Fruit fly (Drosophila melanogaster) whole organism, prepupa: ENCODE results near the gene CG2839.

ENCODE experiments used
- Blimp-1 ChIP-seq: fragments of 200-800 bp; sonication (Bioruptor generic); optimal IDR thresholded peaks from 3 replicates; lab custom pipeline; 2017; ENCODE audit warnings: missing biosample characterization, missing genetic modification characterization, mild to moderate bottlenecking, moderate library complexity, missing genetic modification reagents
- CG10631 ChIP-seq: fragments of 200-800 bp; sonication (Bioruptor generic); optimal IDR thresholded peaks from 2 replicates; lab custom pipeline; 2016; ENCODE audit warnings: missing biosample characterization, missing genetic modification characterization
- CG11762 ChIP-seq: fragments of 200-800 bp; sonication (Bioruptor generic); optimal IDR thresholded peaks from 3 replicates; lab custom pipeline; 2016; ENCODE audit warnings: missing biosample characterization, missing genetic modification characterization; ENCODE audit not compliant: insufficient read depth
- CG11902 ChIP-seq: fragments of 200-800 bp; sonication (Bioruptor generic); optimal IDR thresholded peaks from 3 replicates; lab custom pipeline; 2016; ENCODE audit warnings: missing biosample characterization, missing genetic modification characterization
- CG15336 ChIP-seq: fragments of 200-800 bp; sonication (Bioruptor generic); IDR thresholded peaks from 2 replicates; pipeline ENCODE4 v1.3.6; 2022; ENCODE audit warnings: missing biosample characterization, missing genetic modification characterization
- CG1621 ChIP-seq: fragments of 200-800 bp; sonication (Bioruptor generic); optimal IDR thresholded peaks from 3 replicates; lab custom pipeline; 2018; ENCODE audit warnings: missing biosample characterization, mild to moderate bottlenecking, missing genetic modification characterization
- CG16779 ChIP-seq: fragments of 200-800 bp; sonication (Bioruptor generic); optimal IDR thresholded peaks from 3 replicates; lab custom pipeline; 2017; ENCODE audit warnings: missing biosample characterization, mild to moderate bottlenecking, missing genetic modification characterization
- CG3032 ChIP-seq: fragments of 200-800 bp; optimal IDR thresholded peaks from 2 replicates; lab custom pipeline; 2019; ENCODE audit warnings: missing biosample characterization, mild to moderate bottlenecking, missing genetic modification characterization, moderate library complexity
- CG34406 ChIP-seq: fragments of 200-800 bp; sonication (Bioruptor generic); optimal IDR thresholded peaks from 3 replicates; lab custom pipeline; 2016; ENCODE audit warnings: missing biosample characterization, missing genetic modification characterization
- CG3919 ChIP-seq: fragments of 200-800 bp; sonication (Bioruptor generic); optimal IDR thresholded peaks from 3 replicates; lab custom pipeline; 2016; ENCODE audit warnings: missing biosample characterization, missing genetic modification characterization
- CG4318 ChIP-seq: fragments of 200-800 bp; sonication (Bioruptor generic); optimal IDR thresholded peaks from 3 replicates; lab custom pipeline; 2017; ENCODE audit warnings: missing biosample characterization, mild to moderate bottlenecking, missing genetic modification characterization
- CG6163 ChIP-seq: fragments of 200-800 bp; sonication (Bioruptor generic); IDR thresholded peaks from 3 replicates; pipeline ENCODE4 v1.3.6; 2022; ENCODE audit warnings: missing biosample characterization, missing genetic modification characterization
- CG6792 ChIP-seq: fragments of 200-800 bp; sonication (Bioruptor generic); optimal IDR thresholded peaks from 3 replicates; lab custom pipeline; 2016; ENCODE audit warnings: missing biosample characterization, missing genetic modification characterization
- CG6808 ChIP-seq: fragments of 200-800 bp; sonication (Bioruptor generic); optimal IDR thresholded peaks from 3 replicates; lab custom pipeline; 2017; ENCODE audit warnings: missing biosample characterization, missing genetic modification characterization, mild to moderate bottlenecking, moderate library complexity, missing genetic modification reagents
- CG6854 ChIP-seq: fragments of 200-800 bp; sonication (Bioruptor generic); optimal IDR thresholded peaks from 2 replicates; lab custom pipeline; 2017; ENCODE audit warnings: missing biosample characterization, mild to moderate bottlenecking, missing genetic modification characterization
- CG8119 ChIP-seq: fragments of 200-800 bp; sonication (Bioruptor generic); IDR thresholded peaks from 3 replicates; pipeline ENCODE4 v1.3.6; 2022; ENCODE audit warnings: missing biosample characterization, missing genetic modification characterization
- CG8632 ChIP-seq: fragments of 200-800 bp; sonication (Bioruptor generic); optimal IDR thresholded peaks from 3 replicates; lab custom pipeline; 2016; ENCODE audit warnings: missing biosample characterization, missing genetic modification characterization
- CG9139 ChIP-seq: fragments of 200-800 bp; sonication (Bioruptor generic); optimal IDR thresholded peaks from 3 replicates; lab custom pipeline; 2017; ENCODE audit warnings: missing biosample characterization, mild to moderate bottlenecking, missing genetic modification characterization
- Eip75B ChIP-seq: fragments of 200-800 bp; sonication (Bioruptor generic); optimal IDR thresholded peaks from 3 replicates; lab custom pipeline; 2016; ENCODE audit warnings: missing biosample characterization, missing genetic modification characterization
- Eip78C ChIP-seq: fragments of 200-800 bp; sonication (Bioruptor generic); peaks from one replicate; lab custom pipeline; 2016; ENCODE audit warnings: missing biosample characterization, missing genetic modification characterization
- Eip93F ChIP-seq: fragments of 200-800 bp; sonication (Bioruptor generic); optimal IDR thresholded peaks from 2 replicates; lab custom pipeline; 2016; ENCODE audit warnings: missing biosample characterization, mild to moderate bottlenecking, missing genetic modification characterization
- Ets21C ChIP-seq: fragments of 200-800 bp; sonication (Bioruptor generic); optimal IDR thresholded peaks from 3 replicates; lab custom pipeline; 2016; ENCODE audit warnings: missing biosample characterization, missing genetic modification characterization
- Ets96B ChIP-seq: fragments of 200-800 bp; optimal IDR thresholded peaks from 2 replicates; lab custom pipeline; 2019; ENCODE audit warnings: missing biosample characterization, mild to moderate bottlenecking, missing genetic modification characterization, moderate library complexity
- Gug ChIP-seq: fragments of 200-800 bp; sonication (Bioruptor generic); IDR thresholded peaks from 2 replicates; pipeline ENCODE4 v1.3.6; 2022; ENCODE audit warnings: missing biosample characterization, missing genetic modification characterization
- Hr38 ChIP-seq: sonication (Bioruptor generic); optimal IDR thresholded peaks from 2 replicates; lab custom pipeline; 2016; ENCODE audit warnings: missing biosample characterization, missing genetic modification characterization
- Hr39 ChIP-seq: fragments of 200-800 bp; sonication (Bioruptor generic); optimal IDR thresholded peaks from 2 replicates; lab custom pipeline; 2016; ENCODE audit warnings: missing biosample characterization, missing genetic modification characterization
- Hr4 ChIP-seq: fragments of 200-800 bp; sonication (Bioruptor generic); optimal IDR thresholded peaks from 3 replicates; lab custom pipeline; 2016; ENCODE audit warnings: missing biosample characterization, missing genetic modification characterization
- Lpt ChIP-seq: fragments of 200-800 bp; sonication (Bioruptor generic); optimal IDR thresholded peaks from 3 replicates; lab custom pipeline; 2016; ENCODE audit warnings: missing biosample characterization, missing genetic modification characterization
- Met ChIP-seq: fragments of 200-800 bp; sonication (Bioruptor generic); optimal IDR thresholded peaks from 3 replicates; lab custom pipeline; 2016; ENCODE audit warnings: missing biosample characterization, missing genetic modification characterization
- OdsH ChIP-seq: fragments of 200-800 bp; sonication (Bioruptor generic); optimal IDR thresholded peaks from 3 replicates; lab custom pipeline; 2016; ENCODE audit warnings: missing biosample characterization, missing genetic modification characterization
- Smox ChIP-seq: fragments of 200-800 bp; sonication (Bioruptor generic); optimal IDR thresholded peaks from 3 replicates; lab custom pipeline; 2016; ENCODE audit warnings: missing biosample characterization, missing genetic modification characterization
- Sox102F ChIP-seq: fragments of 200-800 bp; sonication (Bioruptor generic); optimal IDR thresholded peaks from 2 replicates; lab custom pipeline; 2016; ENCODE audit warnings: missing biosample characterization, mild to moderate bottlenecking, missing genetic modification characterization
- Sox15 ChIP-seq: fragments of 200-800 bp; sonication (Bioruptor generic); optimal IDR thresholded peaks from 3 replicates; lab custom pipeline; 2016; ENCODE audit warnings: missing biosample characterization, missing genetic modification characterization
- achi ChIP-seq: fragments of 200-800 bp; sonication (Bioruptor generic); optimal IDR thresholded peaks from 3 replicates; lab custom pipeline; 2016; ENCODE audit warnings: missing biosample characterization, missing genetic modification characterization
- acj6 ChIP-seq: fragments of 200-800 bp; sonication (Bioruptor generic); optimal IDR thresholded peaks from 3 replicates; lab custom pipeline; 2016; ENCODE audit warnings: missing biosample characterization, missing genetic modification characterization
- cyc ChIP-seq: fragments of 200-800 bp; sonication (Bioruptor generic); optimal IDR thresholded peaks from 3 replicates; lab custom pipeline; 2016; ENCODE audit warnings: missing biosample characterization, missing genetic modification characterization
- dac ChIP-seq: fragments of 200-800 bp; sonication (Bioruptor generic); optimal IDR thresholded peaks from 2 replicates; lab custom pipeline; 2017; ENCODE audit warnings: missing biosample characterization, mild to moderate bottlenecking, missing genetic modification characterization
- eg ChIP-seq: fragments of 200-800 bp; sonication (Bioruptor generic); IDR thresholded peaks from 3 replicates; pipeline ENCODE4 v1.3.6; 2022; ENCODE audit warnings: missing biosample characterization, missing genetic modification characterization
- esn ChIP-seq: fragments of 200-800 bp; sonication (Bioruptor generic); optimal IDR thresholded peaks from 2 replicates; lab custom pipeline; 2016; ENCODE audit warnings: missing biosample characterization, mild to moderate bottlenecking, missing genetic modification characterization, moderate library complexity
- fd59A ChIP-seq: fragments of 200-800 bp; sonication (Bioruptor generic); optimal IDR thresholded peaks from 2 replicates; lab custom pipeline; 2017; ENCODE audit warnings: missing biosample characterization, mild to moderate bottlenecking, missing genetic modification characterization, missing genetic modification reagents
- fkh ChIP-seq: fragments of 200-800 bp; sonication (Bioruptor generic); optimal IDR thresholded peaks from 3 replicates; lab custom pipeline; 2017; ENCODE audit warnings: missing biosample characterization, mild to moderate bottlenecking, missing genetic modification characterization, moderate library complexity
- lz ChIP-seq: fragments of 200-800 bp; sonication (Bioruptor generic); optimal IDR thresholded peaks from 3 replicates; lab custom pipeline; 2016; ENCODE audit warnings: missing biosample characterization, missing genetic modification characterization
- net ChIP-seq: fragments of 200-800 bp; sonication (Bioruptor generic); optimal IDR thresholded peaks from 3 replicates; lab custom pipeline; 2016; ENCODE audit warnings: missing biosample characterization, missing genetic modification characterization
- pdm3 ChIP-seq: fragments of 200-800 bp; sonication (Bioruptor generic); optimal IDR thresholded peaks from 3 replicates; lab custom pipeline; 2016; ENCODE audit warnings: missing biosample characterization, missing genetic modification characterization
- salr ChIP-seq, 2 experiments: fragments of 200-800 bp; sonication (Bioruptor generic); optimal IDR thresholded peaks; 3 replicates each; lab custom pipeline; 2016 to 2018; ENCODE audit warnings: missing biosample characterization in 2 of 2, missing genetic modification characterization in 2 of 2, mild to moderate bottlenecking in 1 of 2
- spab ChIP-seq: fragments of 200-800 bp; sonication (Bioruptor generic); optimal IDR thresholded peaks from 2 replicates; lab custom pipeline; 2017; ENCODE audit warnings: missing biosample characterization, mild to moderate bottlenecking, missing genetic modification characterization, missing genetic modification reagents
- ss ChIP-seq, 2 experiments: fragments of 200-800 bp; sonication (Bioruptor generic); optimal IDR thresholded peaks; 2 replicates in 1 of 2; 3 replicates in 1 of 2; lab custom pipeline; 2017 to 2018; ENCODE audit warnings: mild to moderate bottlenecking in 2 of 2, missing biosample characterization in 2 of 2, missing genetic modification characterization in 2 of 2, moderate library complexity in 1 of 2
- svp ChIP-seq: fragments of 200-800 bp; sonication (Bioruptor generic); peaks from one replicate; lab custom pipeline; 2016; ENCODE audit warnings: missing biosample characterization, missing genetic modification characterization
- topi ChIP-seq: fragments of 200-800 bp; sonication (Bioruptor generic); optimal IDR thresholded peaks from 3 replicates; lab custom pipeline; 2016; ENCODE audit warnings: missing biosample characterization, missing genetic modification characterization
- vri ChIP-seq: fragments of 200-800 bp; sonication (Bioruptor generic); optimal IDR thresholded peaks from 3 replicates; lab custom pipeline; 2016; ENCODE audit warnings: missing biosample characterization, mild to moderate bottlenecking, missing genetic modification characterization

CG2839 gene

DNA sequence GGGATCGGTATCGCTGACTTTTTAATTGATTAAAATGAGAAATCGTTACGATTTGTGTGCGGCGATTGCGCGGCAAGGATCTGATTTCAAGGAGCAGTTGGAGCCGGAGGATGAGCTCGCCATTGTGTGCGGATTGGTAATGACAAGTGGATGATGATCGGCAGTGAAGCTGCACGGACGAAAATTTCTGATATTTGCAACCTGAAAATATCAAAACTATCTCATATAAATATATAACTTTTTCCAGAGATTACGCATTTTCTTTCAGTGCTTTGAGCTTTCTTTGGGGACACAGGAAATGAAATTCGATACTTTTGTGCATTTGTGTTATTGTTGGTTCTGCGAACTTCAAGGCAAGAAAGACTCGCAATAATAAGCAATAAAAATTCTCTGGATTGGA, 7.7 kb downstream of the CG2839 start (continued):
- no peak for TF ChIP-seq eg (GFP tag; lab: Robert Waterston, UW)
- TF ChIP-seq svp (GFP tag; lab: Kevin White, UChicago), result peak; percentile 68
- no peak for TF ChIP-seq fd59A
- no peak for TF ChIP-seq CG4318 (GFP tag; lab: Kevin White, UChicago)
- TF ChIP-seq CG3032 (tag; lab: Kevin White, UChicago), result no peak
- no peak for TF ChIP-seq achi (GFP tag; lab: Kevin White, UChicago)
- TF ChIP-seq Blimp-1, result no peak
- peak; percentile 12 for TF ChIP-seq cyc
- TF ChIP-seq dac, result no peak
- no peak for TF ChIP-seq salr (GFP tag; optimal IDR thresholded peaks at IDR 0.05; lab: Kevin White, UChicago)
- TF ChIP-seq Hr39, result peak; percentile 20
- TF ChIP-seq CG15336 (GFP tag; lab: Robert Waterston, UW), result no peak
- TF ChIP-seq topi, result peak; percentile 46
- no peak for TF ChIP-seq CG3919
- no peak for TF ChIP-seq Hr38
- no peak for TF ChIP-seq net (GFP tag; lab: Kevin White, UChicago)
- no peak for TF ChIP-seq CG1621 (tag; lab: Kevin White, UChicago)
- TF ChIP-seq CG16779 (tag; lab: Kevin White, UChicago), result no peak
- no peak for TF ChIP-seq CG10631
- TF ChIP-seq Eip78C (GFP tag; lab: Kevin White, UChicago), result peak; percentile 44
- TF ChIP-seq, all 60 proteins: peak for 11

DNA sequence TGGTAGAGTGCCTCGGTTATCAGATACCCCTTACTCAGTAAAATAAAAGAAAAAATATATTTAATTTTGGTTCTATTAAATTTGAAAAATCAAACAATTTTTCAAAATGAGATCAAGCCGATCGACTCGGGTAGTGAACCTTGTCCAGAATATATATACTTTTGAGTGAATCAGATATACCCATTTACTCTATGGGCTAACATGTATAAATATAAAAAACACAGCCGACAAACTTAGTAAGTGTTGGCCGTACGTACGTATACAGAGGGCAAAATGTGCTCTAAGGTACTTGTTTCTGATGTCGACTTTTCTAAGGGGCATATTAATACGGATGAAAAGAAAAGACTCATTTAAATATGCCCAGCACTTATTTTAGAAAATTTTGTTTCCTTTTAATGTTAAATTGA, 8.8 kb downstream of the CG2839 start:
- TF ChIP-seq salr (GFP tag; optimal IDR thresholded peaks at IDR 0.05; lab: Kevin White, UChicago), result no peak
- TF ChIP-seq CG11902 (GFP tag; lab: Kevin White, UChicago), result peak; percentile 13
- no peak for TF ChIP-seq CG10631
- TF ChIP-seq acj6 (GFP tag; lab: Kevin White, UChicago), result peak; percentile 33
- peak; percentile 4 for TF ChIP-seq CG3919
- no peak for TF ChIP-seq CG6808 (GFP tag; lab: Kevin White, UChicago)
- TF ChIP-seq Hr4 (GFP tag; lab: Kevin White, UChicago), result no peak
- TF ChIP-seq CG8632, result no peak
- TF ChIP-seq Eip78C (GFP tag; lab: Kevin White, UChicago), result peak; percentile 80
- TF ChIP-seq ss (GFP tag; optimal IDR thresholded peaks at IDR 0.05; lab: Kevin White, UChicago), result no peak
- TF ChIP-seq CG1621 (tag; lab: Kevin White, UChicago), result no peak
- 0 out of 3 replicates have a peak, but pooled peaks have one; percentile 4 for TF ChIP-seq CG6163 (GFP tag; lab: Robert Waterston, UW)
- peak; percentile 91 for TF ChIP-seq svp (GFP tag; lab: Kevin White, UChicago)
- no peak for TF ChIP-seq Gug (GFP tag; lab: Robert Waterston, UW)
- peak; percentile 54 for TF ChIP-seq Hr39
- TF ChIP-seq Smox, result peak; percentile 77
- TF ChIP-seq fkh (GFP tag; lab: Kevin White, UChicago), result no peak
- TF ChIP-seq pdm3 (GFP tag; lab: Kevin White, UChicago), result peak; percentile 56
- no peak for TF ChIP-seq spab (GFP tag; lab: Kevin White, UChicago)
- no peak for TF ChIP-seq Sox15
- TF ChIP-seq CG9139 (GFP tag; lab: Kevin White, UChicago), result no peak
- peak; percentile 27 for TF ChIP-seq CG34406 (GFP tag; lab: Kevin White, UChicago)
- TF ChIP-seq Lpt (GFP tag; lab: Kevin White, UChicago), result no peak
- no peak for TF ChIP-seq CG11762 (GFP tag; lab: Kevin White, UChicago)
- peak; percentile 81 for TF ChIP-seq Met
- no peak for TF ChIP-seq Eip75B (GFP tag; lab: Kevin White, UChicago)
- no peak for TF ChIP-seq Hr38
- peak; percentile 61 for TF ChIP-seq vri (GFP tag; lab: Kevin White, UChicago)
- TF ChIP-seq esn (GFP tag; lab: Kevin White, UChicago), result peak; percentile 88
- peak; percentile 72 for TF ChIP-seq topi
- TF ChIP-seq Eip93F, result no peak
- TF ChIP-seq Ets96B (tag; lab: Kevin White, UChicago), result no peak
- peak; percentile 74 for TF ChIP-seq Sox102F
- TF ChIP-seq Ets21C (GFP tag; lab: Kevin White, UChicago), result peak; percentile 64
- TF ChIP-seq CG6792 (GFP tag; lab: Kevin White, UChicago), result peak; percentile 49
- no peak for TF ChIP-seq CG6854 (GFP tag; lab: Kevin White, UChicago)
- TF ChIP-seq CG3032 (tag; lab: Kevin White, UChicago), result no peak
- no peak for TF ChIP-seq CG15336 (GFP tag; lab: Robert Waterston, UW)
- no peak for TF ChIP-seq CG4318 (GFP tag; lab: Kevin White, UChicago)
- no peak for TF ChIP-seq dac
- peak; percentile 59 for TF ChIP-seq lz
- peak; percentile 38 for TF ChIP-seq OdsH
- TF ChIP-seq CG8119 (GFP tag; lab: Robert Waterston, UW), result no peak
